Comparison of ENCODE assay signal across 4 worm cellular contexts in genomic region chrII:4294189-4294588, ce11.
TF ChIP-seq lines count a peak whose summit lies in the region.

No protein-coding gene starts in this region.

TF ChIP-seq in whole organism, L1 larva, 84 proteins besides CTCF, POLR2A, EP300 and RAD21:
- TF ChIP-seq blmp-1 (tag; optimal IDR thresholded peaks at IDR 0.05; lab: Kevin White, UChicago): peak; percentile 24
- TF ChIP-seq efl-1 (optimal IDR thresholded peaks at IDR 0.05; lab: Kevin White, UChicago): no peak
- TF ChIP-seq efl-1 (GFP tag; optimal IDR thresholded peaks at IDR 0.05 in 1 of 2; lab: Kevin White, UChicago): peak in 1 of 2 experiments; percentile 80
- TF ChIP-seq lin-14 (GFP tag; optimal IDR thresholded peaks at IDR 0.05; lab: Kevin White, UChicago): peak; percentile 20
- no peak for TF ChIP-seq efl-3 (GFP tag; optimal IDR thresholded peaks at IDR 0.05; lab: Kevin White, UChicago)

TF ChIP-seq in whole organism, L2 larva, 48 proteins besides CTCF, POLR2A, EP300 and RAD21:
- TF ChIP-seq sma-9 (GFP tag; optimal IDR thresholded peaks at IDR 0.05; lab: Kevin White, UChicago): peak; percentile 11
- no peak for TF ChIP-seq sma-9 (tag; optimal IDR thresholded peaks at IDR 0.05; lab: Kevin White, UChicago)
- TF ChIP-seq elt-1 (tag; optimal IDR thresholded peaks at IDR 0.05; lab: Kevin White, UChicago): peak; percentile 17
- TF ChIP-seq mbf-1 (tag; optimal IDR thresholded peaks at IDR 0.05; lab: Kevin White, UChicago): no peak
TF ChIP-seq in whole organism, L2 larva: peak in this region for 2.

TF ChIP-seq in whole organism, L3 larva, 47 proteins besides CTCF, POLR2A, EP300 and RAD21:
- TF ChIP-seq nhr-25 (tag; optimal IDR thresholded peaks at IDR 0.05; lab: Kevin White, UChicago) (no peak), elt-1 (tag; optimal IDR thresholded peaks at IDR 0.05; lab: Kevin White, UChicago) (peak; percentile 84), nhr-23 (tag; optimal IDR thresholded peaks at IDR 0.05; lab: Kevin White, UChicago) (peak; percentile 70)

TF ChIP-seq in whole organism, mixed stage, embryonic, 35 proteins besides CTCF, POLR2A, EP300 and RAD21:
- TF ChIP-seq snpc-4 (tag; optimal IDR thresholded peaks at IDR 0.05; lab: Kevin White, UChicago) (no peak), elt-1 (tag; optimal IDR thresholded peaks at IDR 0.05; lab: Kevin White, UChicago; ENCODE audit: borderline replicate concordance, insufficient read depth) (peak; percentile 90), unc-120 (tag; optimal IDR thresholded peaks at IDR 0.05; lab: Kevin White, UChicago; ENCODE audit: poor library complexity, severe bottlenecking) (no peak)

Comparison
In these comparisons a context has a peak if more than half of its experiments do, and no peak if none do; other contexts are left out.
1. Of the 22 proteins assayed by ChIP-seq in both whole organism, L1 larva and whole organism, L2 larva: peak only in whole organism, L1 larva: blmp-1; only in whole organism, L2 larva: none; in both: none; in neither: 21.